Fruit fly (Drosophila melanogaster): ENCODE results near the gene CG11029.

- TF ChIP-seq CG13204 (GFP tag; optimal IDR thresholded peaks at IDR 0.05) (peak; percentile 62), EcR (GFP tag; optimal IDR thresholded peaks at IDR 0.05) (no peak), CG32121 (GFP tag; IDR thresholded peaks at IDR 0.05) (peak; percentile 24; the same call in 1 of the 2 replicates), CG8301 (tag; optimal IDR thresholded peaks at IDR 0.05) (no peak), CG17806 (tag; optimal IDR thresholded peaks at IDR 0.05) (no peak), CG14655 (GFP tag; optimal IDR thresholded peaks at IDR 0.05) (no peak), Pif1B (GFP tag; optimal IDR thresholded peaks at IDR 0.05) (no peak), CG15710 (tag; optimal IDR thresholded peaks at IDR 0.05) (no peak), CG12605 (GFP tag; IDR thresholded peaks at IDR 0.05) (peak; percentile 14; the same call in 1 of the 2 replicates), D1 (tag; optimal IDR thresholded peaks at IDR 0.05) (no peak), fd96Ca (GFP tag; IDR thresholded peaks at IDR 0.05) (peak; percentile 41; the same call in 1 of the 3 replicates), Ets98B (GFP tag; IDR thresholded peaks at IDR 0.05) (peak; percentile 32; the same call in 1 of the 2 replicates)
These were observed 5.2 kb upstream of the CG11029 start for dm6 chr2L:5740740-5741139.

Data from whole organism, pupa.